Fruit fly (Drosophila melanogaster): ENCODE results near the gene Gr23a.
A peak's percentile ranks its signal among the peaks of the same experiment; 100 is the strongest.

Gr23a gene

dm6 chr2L:2720368-2720767 is 50.7 kb downstream of the Gr23a start (continued):
- TF ChIP-seq so (GFP tag; IDR thresholded peaks at IDR 0.05) = no peak
- peak; percentile 10 for TF ChIP-seq abd-A (tag; optimal IDR thresholded peaks at IDR 0.05)
- peak; percentile 27; the same call in 1 of the 2 replicates for TF ChIP-seq lmd (GFP tag; IDR thresholded peaks at IDR 0.05)
- TF ChIP-seq Rfx (GFP tag; IDR thresholded peaks at IDR 0.05) = peak; percentile 40; the same call in 1 of the 2 replicates
- no peak for TF ChIP-seq CG18476 (GFP tag; optimal IDR thresholded peaks at IDR 0.05)
- no peak for TF ChIP-seq Asciz (GFP tag; optimal IDR thresholded peaks at IDR 0.05)
- 0 out of 2 replicates have a peak, but pooled peaks have one; percentile 9 for TF ChIP-seq E2f2 (GFP tag; IDR thresholded peaks at IDR 0.05)
- no peak for TF ChIP-seq Ets65A (GFP tag)
- no peak for TF ChIP-seq CG9797 (GFP tag; optimal IDR thresholded peaks at IDR 0.05)
- no peak for TF ChIP-seq bowl (GFP tag; IDR thresholded peaks at IDR 0.05)
- peak; percentile 11 for TF ChIP-seq CG9727 (GFP tag; optimal IDR thresholded peaks at IDR 0.05)
- TF ChIP-seq lbe (GFP tag; optimal IDR thresholded peaks at IDR 0.05) = no peak
- no peak for TF ChIP-seq CG15073 (GFP tag; optimal IDR thresholded peaks at IDR 0.05)
- no peak for TF ChIP-seq CG2129 (GFP tag; IDR thresholded peaks at IDR 0.05; ENCODE audit: partially characterized antibody)
- 0 out of 3 replicates have a peak, but pooled peaks have one; percentile 22 for TF ChIP-seq zfh1 (GFP tag; IDR thresholded peaks at IDR 0.05)
- TF ChIP-seq gem (tag; optimal IDR thresholded peaks at IDR 0.05) = peak; percentile 52
- no peak for TF ChIP-seq dmrt11E (tag; optimal IDR thresholded peaks at IDR 0.05)
- TF ChIP-seq E2f1 (GFP tag; IDR thresholded peaks at IDR 0.05) = no peak
- no peak for TF ChIP-seq CG6654 (GFP tag; optimal IDR thresholded peaks at IDR 0.05)
- TF ChIP-seq CG13424 (tag; optimal IDR thresholded peaks at IDR 0.05) = peak; percentile 30
- TF ChIP-seq Oli (tag; optimal IDR thresholded peaks at IDR 0.05) = peak; percentile 6
- TF ChIP-seq odd (GFP tag; optimal IDR thresholded peaks at IDR 0.05) = no peak
- no peak for TF ChIP-seq gcm (GFP tag; optimal IDR thresholded peaks at IDR 0.05)
- TF ChIP-seq maf-S (GFP tag; optimal IDR thresholded peaks at IDR 0.05) = no peak
- TF ChIP-seq cwo (GFP tag; optimal IDR thresholded peaks at IDR 0.05) = peak; percentile 10
- peak; percentile 27 for TF ChIP-seq CG9817 (tag; optimal IDR thresholded peaks at IDR 0.05)
- no peak for TF ChIP-seq CG4820 (GFP tag; optimal IDR thresholded peaks at IDR 0.05)
- TF ChIP-seq Hr78 (GFP tag; optimal IDR thresholded peaks at IDR 0.05) = no peak
- no peak for TF ChIP-seq prd (optimal IDR thresholded peaks at IDR 0.05)
- peak; percentile 26; the same call in 1 of the 3 replicates for TF ChIP-seq prd (GFP tag; IDR thresholded peaks at IDR 0.05)
- no peak for TF ChIP-seq CG15011 (GFP tag; optimal IDR thresholded peaks at IDR 0.05)
- no peak for TF ChIP-seq CG34224 (GFP tag; IDR thresholded peaks at IDR 0.05; ENCODE audit: partially characterized antibody)
- TF ChIP-seq CG2712 (tag; optimal IDR thresholded peaks at IDR 0.05) = no peak
- TF ChIP-seq tup (GFP tag; optimal IDR thresholded peaks at IDR 0.05) = no peak
- TF ChIP-seq rib (GFP tag; IDR thresholded peaks at IDR 0.05) = no peak
- TF ChIP-seq phol (tag; optimal IDR thresholded peaks at IDR 0.05) = no peak
- TF ChIP-seq kni (GFP tag; optimal IDR thresholded peaks at IDR 0.05) = no peak
- no peak for TF ChIP-seq CG10267 (tag; optimal IDR thresholded peaks at IDR 0.05)
- no peak for TF ChIP-seq gsb-n (tag; optimal IDR thresholded peaks at IDR 0.05)
- TF ChIP-seq Dll (GFP tag; IDR thresholded peaks at IDR 0.05; ENCODE audit: partially characterized antibody) = no peak
- TF ChIP-seq Side (GFP tag; optimal IDR thresholded peaks at IDR 0.05) = peak; percentile 7
- TF ChIP-seq luna (GFP tag; optimal IDR thresholded peaks at IDR 0.05) = no peak
- TF ChIP-seq CG17361 (GFP tag; IDR thresholded peaks at IDR 0.05) = no peak
- no peak for TF ChIP-seq zen2 (GFP tag; IDR thresholded peaks at IDR 0.05; ENCODE audit: partially characterized antibody)
- TF ChIP-seq HmgZ (tag; optimal IDR thresholded peaks at IDR 0.05) = no peak
- TF ChIP-seq Hr51 (GFP tag; optimal IDR thresholded peaks at IDR 0.05) = peak in 1 of 2 experiments; percentile 41
- no peak for TF ChIP-seq BEAF-32 (GFP tag; optimal IDR thresholded peaks at IDR 0.05)
- TF ChIP-seq gsb (GFP tag; IDR thresholded peaks at IDR 0.05) = no peak
- TF ChIP-seq dati (GFP tag; IDR thresholded peaks at IDR 0.05) = no peak
- TF ChIP-seq CG18599 (GFP tag; optimal IDR thresholded peaks at IDR 0.05) = peak; percentile 60

Data from whole organism, embryonic.